Fruit fly (Drosophila melanogaster): ENCODE measurements around the gene MtnA.

MtnA gene

DNA sequence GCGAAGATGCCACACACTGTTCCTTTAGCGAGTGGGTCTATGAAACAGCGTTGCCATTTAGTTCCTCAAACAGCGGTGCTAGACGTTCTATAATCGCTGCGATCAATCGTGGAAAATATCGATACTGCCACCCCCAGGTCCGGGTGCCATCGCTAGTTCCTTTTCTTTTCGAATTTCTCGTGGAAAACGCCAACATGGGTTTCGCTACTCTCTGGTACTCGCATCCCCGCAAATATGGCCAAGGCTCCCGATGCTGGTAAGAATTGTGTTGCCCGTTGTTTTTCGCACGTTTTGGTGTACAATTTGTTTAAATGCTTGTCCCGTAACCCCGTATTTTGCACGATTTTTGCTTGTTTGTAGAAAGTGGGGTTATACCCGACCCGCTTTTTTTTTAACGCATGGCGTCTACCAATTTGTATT, 6.2 kb downstream of the MtnA start, which contains the start of gene RpS29 (continued):
- TF ChIP-seq Hmr (GFP tag; optimal IDR thresholded peaks at IDR 0.05) (peak; percentile 94), fd64A (GFP tag; optimal IDR thresholded peaks at IDR 0.05) (peak; percentile 59), Doc3 (GFP tag; IDR thresholded peaks at IDR 0.05; ENCODE audit: partially characterized antibody) (peak; percentile 85), Lim3 (GFP tag; IDR thresholded peaks at IDR 0.05) (peak; percentile 46; the same call in 1 of the 2 replicates), CG43689 (GFP tag; IDR thresholded peaks at IDR 0.05) (no peak), CG9817 (tag; optimal IDR thresholded peaks at IDR 0.05) (peak; percentile 83), dati (GFP tag; IDR thresholded peaks at IDR 0.05) (no peak), MTF-1 (GFP tag; optimal IDR thresholded peaks at IDR 0.05; ENCODE audit: borderline replicate concordance) (peak; percentile 79), cwo (GFP tag; optimal IDR thresholded peaks at IDR 0.05) (peak; percentile 48), cas (GFP tag; IDR thresholded peaks at IDR 0.05) (peak; percentile 68; the same call in 1 of the 2 replicates), CG7745 (tag; optimal IDR thresholded peaks at IDR 0.05) (peak; percentile 1), NC2α (GFP tag; optimal IDR thresholded peaks at IDR 0.05) (peak; percentile 53), CG9215 (GFP tag; IDR thresholded peaks at IDR 0.05) (peak; percentile 58; the same call in 1 of the 2 replicates), fd96Cb (tag; optimal IDR thresholded peaks at IDR 0.05) (peak; percentile 8), az2 (GFP tag; optimal IDR thresholded peaks at IDR 0.05) (peak; percentile 69), mirr (GFP tag; optimal IDR thresholded peaks at IDR 0.05) (peak; percentile 93), CG10565 (GFP tag; optimal IDR thresholded peaks at IDR 0.05) (no peak), crc (GFP tag; optimal IDR thresholded peaks at IDR 0.05) (peak; percentile 69), jigr1 (GFP tag; IDR thresholded peaks at IDR 0.05) (no peak), Dbx (GFP tag; IDR thresholded peaks at IDR 0.05) (peak; percentile 93), CG10209 (GFP tag; optimal IDR thresholded peaks at IDR 0.05) (peak; percentile 72), rib (GFP tag; IDR thresholded peaks at IDR 0.05) (peak; percentile 52; the same call in 1 of the 2 replicates), CG31441 (GFP tag; IDR thresholded peaks at IDR 0.05) (peak; percentile 51; the same call in 1 of the 2 replicates), CG5953 (GFP tag; IDR thresholded peaks at IDR 0.05) (peak; percentile 60), CG13123 (GFP tag; optimal IDR thresholded peaks at IDR 0.05) (peak; percentile 74), sisA (GFP tag; IDR thresholded peaks at IDR 0.05) (peak; percentile 74), CG11696 (GFP tag; IDR thresholded peaks at IDR 0.05) (no peak), esg (GFP tag; conservative IDR thresholded peaks at IDR 0.05) (peak; percentile 31; the same call in 1 of the 2 replicates), CG8281 (tag; optimal IDR thresholded peaks at IDR 0.05) (peak; percentile 8), CG12299 (tag; optimal IDR thresholded peaks at IDR 0.05) (peak; percentile 66), peb (GFP tag; IDR thresholded peaks at IDR 0.05) (0 out of 2 replicates have a peak, but pooled peaks have one; percentile 17), Asciz (GFP tag; optimal IDR thresholded peaks at IDR 0.05) (peak; percentile 71), eve (GFP tag; optimal IDR thresholded peaks at IDR 0.05) (no peak), ssp (GFP tag; IDR thresholded peaks at IDR 0.05) (peak; percentile 49), hbn (GFP tag; IDR thresholded peaks at IDR 0.05; ENCODE audit: partially characterized antibody) (peak; percentile 96), CG15011 (GFP tag; optimal IDR thresholded peaks at IDR 0.05) (peak; percentile 49), tll (GFP tag; optimal IDR thresholded peaks at IDR 0.05) (no peak), tup (GFP tag; optimal IDR thresholded peaks at IDR 0.05) (peak; percentile 45), wor (GFP tag; IDR thresholded peaks at IDR 0.05) (no peak), CG42726 (GFP tag; IDR thresholded peaks at IDR 0.05; ENCODE audit: partially characterized antibody) (peak; percentile 98), CG15269 (tag; optimal IDR thresholded peaks at IDR 0.05) (peak; percentile 58), CG7786 (GFP tag; optimal IDR thresholded peaks at IDR 0.05) (peak; percentile 86), sug (tag; optimal IDR thresholded peaks at IDR 0.05) (peak; percentile 89), CG13296 (GFP tag; optimal IDR thresholded peaks at IDR 0.05) (peak; percentile 90), yki (optimal IDR thresholded peaks at IDR 0.05) (no peak), z (GFP tag; IDR thresholded peaks at IDR 0.05) (no peak), CG3726 (GFP tag; IDR thresholded peaks at IDR 0.05) (peak; percentile 69; the same call in 2 of the 3 replicates), zen (tag; optimal IDR thresholded peaks at IDR 0.05) (peak; percentile 39), pros (GFP tag; optimal IDR thresholded peaks at IDR 0.05) (no peak), al (GFP tag; IDR thresholded peaks at IDR 0.05) (peak; percentile 72)
